Fruit fly (Drosophila melanogaster) whole organism, embryonic: ENCODE results near the gene eas.

Source experiments
- Ada2b ChIP-seq: fragments of 200-800 bp; sonication (Bioruptor generic); IDR thresholded peaks from 2 replicates; pipeline ENCODE4 v1.3.6; 2022; ENCODE audit warnings: missing biosample characterization, missing genetic modification characterization
- Aef1 ChIP-seq: fragments of 200-800 bp; sonication (Bioruptor generic); IDR thresholded peaks from 3 replicates; pipeline ENCODE4 v1.3.6; 2022; ENCODE audit warnings: missing biosample characterization, missing genetic modification characterization
- Atf-2 ChIP-seq: fragments of 200-800 bp; sonication (Bioruptor generic); optimal IDR thresholded peaks from 2 replicates; lab custom pipeline; 2016; ENCODE audit warnings: missing biosample characterization, missing genetic modification characterization
- BEAF-32 ChIP-seq: fragments of 200-800 bp; sonication (Bioruptor generic); optimal IDR thresholded peaks from 3 replicates; lab custom pipeline; 2017; ENCODE audit warnings: missing biosample characterization, missing genetic modification characterization, mild to moderate bottlenecking, moderate library complexity, missing genetic modification reagents
- Bgb ChIP-seq: fragments of 200-800 bp; sonication (Bioruptor generic); IDR thresholded peaks from 2 replicates; pipeline ENCODE4 v1.3.6; 2022; ENCODE audit warnings: missing biosample characterization, missing genetic modification characterization; ENCODE audit not compliant: partially characterized antibody
- CG1233 ChIP-seq: fragments of 200-800 bp; sonication (Bioruptor generic); optimal IDR thresholded peaks from 4 replicates; lab custom pipeline; 2018; ENCODE audit warnings: missing biosample characterization, mild to moderate bottlenecking, missing genetic modification characterization
- CG15269 ChIP-seq: fragments of 200-800 bp; sonication (Bioruptor generic); optimal IDR thresholded peaks from 2 replicates; lab custom pipeline; 2018; ENCODE audit warnings: missing biosample characterization, mild to moderate bottlenecking, missing genetic modification characterization, moderate library complexity
- CG15601 ChIP-seq: fragments of 200-800 bp; sonication (Bioruptor generic); optimal IDR thresholded peaks from 3 replicates; lab custom pipeline; 2019; ENCODE audit warnings: missing biosample characterization, mild to moderate bottlenecking, missing genetic modification characterization, moderate library complexity
- CG16815 ChIP-seq: fragments of 200-800 bp; sonication (Bioruptor generic); optimal IDR thresholded peaks from 3 replicates; lab custom pipeline; 2017; ENCODE audit warnings: missing biosample characterization, mild to moderate bottlenecking, missing genetic modification characterization
- CG17328 ChIP-seq: fragments of 200-800 bp; sonication (Bioruptor generic); IDR thresholded peaks from 2 replicates; pipeline ENCODE4 v1.3.6; 2022; ENCODE audit warnings: missing biosample characterization, missing genetic modification characterization
- CG17568 ChIP-seq: fragments of 200-800 bp; sonication (Bioruptor generic); optimal IDR thresholded peaks from 2 replicates; lab custom pipeline; 2018; ENCODE audit warnings: missing biosample characterization, mild to moderate bottlenecking, missing genetic modification characterization, moderate library complexity
- CG17612 ChIP-seq: fragments of 200-800 bp; sonication (Bioruptor generic); IDR thresholded peaks from 2 replicates; pipeline ENCODE4 v1.3.6; 2022; ENCODE audit warnings: missing biosample characterization, missing genetic modification characterization
- CG18011 ChIP-seq: fragments of 200-800 bp; sonication (Bioruptor generic); optimal IDR thresholded peaks from 2 replicates; lab custom pipeline; 2017; ENCODE audit warnings: missing biosample characterization, missing genetic modification characterization, mild to moderate bottlenecking, moderate library complexity, missing genotype
- CG1832 ChIP-seq: fragments of 200-800 bp; sonication (Bioruptor generic); optimal IDR thresholded peaks from 2 replicates; lab custom pipeline; 2017; ENCODE audit warnings: missing biosample characterization, mild to moderate bottlenecking, missing genetic modification characterization, inconsistent platforms
- CG32532 ChIP-seq: fragments of 200-800 bp; sonication (Bioruptor generic); IDR thresholded peaks from 2 replicates; pipeline ENCODE4 v1.3.6; 2022; ENCODE audit warnings: missing biosample characterization, missing genetic modification characterization
- CG3838 ChIP-seq: fragments of 200-800 bp; sonication (Bioruptor generic); optimal IDR thresholded peaks from 3 replicates; lab custom pipeline; 2016; ENCODE audit warnings: missing biosample characterization, missing genetic modification characterization
- CG6791 ChIP-seq: fragments of 200-800 bp; sonication (Bioruptor generic); IDR thresholded peaks from 3 replicates; pipeline ENCODE4 v1.3.6; 2022; ENCODE audit warnings: missing biosample characterization, missing genetic modification characterization; ENCODE audit not compliant: partially characterized antibody
- CG6813 ChIP-seq: fragments of 200-800 bp; sonication (Bioruptor generic); optimal IDR thresholded peaks from 2 replicates; lab custom pipeline; 2017; ENCODE audit warnings: missing biosample characterization, missing genetic modification characterization, mild to moderate bottlenecking, moderate library complexity, missing genetic modification reagents
- CG7357 ChIP-seq: fragments of 200-800 bp; sonication (Bioruptor generic); IDR thresholded peaks from 3 replicates; pipeline ENCODE4 v1.3.6; 2022; ENCODE audit warnings: missing biosample characterization, missing genetic modification characterization
- CG7745 ChIP-seq: fragments of 200-800 bp; sonication (Bioruptor generic); optimal IDR thresholded peaks from 2 replicates; lab custom pipeline; 2018; ENCODE audit warnings: missing biosample characterization, mild to moderate bottlenecking, missing genetic modification characterization, moderate library complexity
- CG7839 ChIP-seq: fragments of 200-800 bp; sonication (Bioruptor generic); optimal IDR thresholded peaks from 3 replicates; lab custom pipeline; 2018; ENCODE audit warnings: missing biosample characterization, mild to moderate bottlenecking, missing genetic modification characterization, moderate library complexity
- CHES-1-like ChIP-seq: fragments of 200-800 bp; sonication (Bioruptor generic); optimal IDR thresholded peaks from 2 replicates; lab custom pipeline; 2016; ENCODE audit warnings: missing biosample characterization, missing genetic modification characterization
- D ChIP-seq, 2 experiments: fragments of 200-800 bp in 1 of 2; fragments of >200 bp in 1 of 2; sonication (Bioruptor generic) in 1 of 2; optimal IDR thresholded peaks; 2 replicates in 1 of 2; 3 replicates in 1 of 2; lab custom pipeline; 2017; ENCODE audit warnings: mild to moderate bottlenecking in 1 of 2, missing biosample characterization in 1 of 2, missing genetic modification characterization in 1 of 2, missing genetic modification reagents in 1 of 2
- D19B ChIP-seq: fragments of 200-800 bp; sonication (Bioruptor generic); optimal IDR thresholded peaks from 2 replicates; lab custom pipeline; 2017; ENCODE audit warnings: missing biosample characterization, mild to moderate bottlenecking, missing genetic modification characterization
- Dll ChIP-seq: fragments of 200-800 bp; sonication (Bioruptor generic); IDR thresholded peaks from 4 replicates; pipeline ENCODE4 v1.3.6; 2022; ENCODE audit warnings: missing biosample characterization, missing genetic modification characterization; ENCODE audit not compliant: partially characterized antibody
- Ets65A ChIP-seq: fragments of 200-800 bp; sonication (Bioruptor generic); peaks from one replicate; lab custom pipeline; 2016; ENCODE audit warnings: missing biosample characterization, missing genetic modification characterization
- Ets97D ChIP-seq: fragments of 200-800 bp; sonication (Bioruptor generic); optimal IDR thresholded peaks from 3 replicates; lab custom pipeline; 2016; ENCODE audit warnings: missing biosample characterization, missing genetic modification characterization
- Hey ChIP-seq: fragments of 200-800 bp; sonication (Bioruptor generic); optimal IDR thresholded peaks from 3 replicates; lab custom pipeline; 2018; ENCODE audit warnings: missing biosample characterization, mild to moderate bottlenecking, missing genetic modification characterization
- Hmx ChIP-seq: fragments of 200-800 bp; sonication (Bioruptor generic); optimal IDR thresholded peaks from 2 replicates; lab custom pipeline; 2016; ENCODE audit warnings: missing biosample characterization, missing genetic modification characterization
- NFAT ChIP-seq: fragments of 200-800 bp; sonication (Bioruptor generic); IDR thresholded peaks from 2 replicates; pipeline ENCODE4 v1.3.6; 2022; ENCODE audit warnings: missing biosample characterization, missing genetic modification characterization
- Nf-YA ChIP-seq: fragments of 200-800 bp; sonication (Bioruptor generic); IDR thresholded peaks from 2 replicates; pipeline ENCODE4 v1.3.6; 2022; ENCODE audit warnings: missing biosample characterization, missing genetic modification characterization
- Oaz ChIP-seq: fragments of 200-800 bp; sonication (Bioruptor generic); IDR thresholded peaks from 2 replicates; pipeline ENCODE4 v1.3.6; 2022; ENCODE audit warnings: missing biosample characterization, missing genetic modification characterization
- TFAM ChIP-seq: fragments of 200-800 bp; sonication (Bioruptor generic); optimal IDR thresholded peaks from 2 replicates; lab custom pipeline; 2017; ENCODE audit warnings: missing biosample characterization, missing genetic modification characterization, inconsistent platforms
- ap ChIP-seq: fragments of 200-800 bp; sonication (Bioruptor generic); IDR thresholded peaks from 2 replicates; pipeline ENCODE4 v1.3.6; 2022; ENCODE audit warnings: missing biosample characterization, missing genetic modification characterization
- ase ChIP-seq: fragments of 200-800 bp; sonication (Bioruptor generic); IDR thresholded peaks from 3 replicates; pipeline ENCODE4 v1.3.6; 2022; ENCODE audit warnings: missing biosample characterization, missing genetic modification characterization
- bowl ChIP-seq: fragments of 200-800 bp; sonication (Bioruptor generic); IDR thresholded peaks from 2 replicates; pipeline ENCODE4 v1.3.6; 2022; ENCODE audit warnings: missing biosample characterization, missing genetic modification characterization
- cas ChIP-seq: fragments of 200-800 bp; sonication (Bioruptor generic); IDR thresholded peaks from 2 replicates; pipeline ENCODE4 v1.3.6; 2022; ENCODE audit warnings: missing biosample characterization, missing genetic modification characterization
- chinmo ChIP-seq: fragments of 200-800 bp; sonication (Bioruptor generic); IDR thresholded peaks from 4 replicates; pipeline ENCODE4 v1.3.6; 2022; ENCODE audit warnings: missing biosample characterization, missing genetic modification characterization; ENCODE audit not compliant: partially characterized antibody
- dm ChIP-seq: fragments of 200-800 bp; sonication (Bioruptor generic); optimal IDR thresholded peaks from 3 replicates; lab custom pipeline; 2016; ENCODE audit warnings: missing biosample characterization, missing genetic modification characterization
- dysf ChIP-seq: fragments of 200-800 bp; sonication (Bioruptor generic); IDR thresholded peaks from 3 replicates; pipeline ENCODE4 v1.3.6; 2022; ENCODE audit warnings: missing biosample characterization, missing genetic modification characterization
- fu2 ChIP-seq: fragments of 200-800 bp; sonication (Bioruptor generic); optimal IDR thresholded peaks from 2 replicates; lab custom pipeline; 2016; ENCODE audit warnings: missing biosample characterization, missing genetic modification characterization
- lilli ChIP-seq: fragments of 200-800 bp; sonication (Bioruptor generic); optimal IDR thresholded peaks from 3 replicates; lab custom pipeline; 2016; ENCODE audit warnings: missing biosample characterization, missing genetic modification characterization
- luna ChIP-seq: fragments of 200-800 bp; sonication (Bioruptor generic); optimal IDR thresholded peaks from 2 replicates; lab custom pipeline; 2016; ENCODE audit warnings: missing biosample characterization, missing genetic modification characterization
- peb ChIP-seq: fragments of 200-800 bp; sonication (Bioruptor generic); IDR thresholded peaks from 2 replicates; pipeline ENCODE4 v1.3.6; 2022; ENCODE audit warnings: missing biosample characterization, missing genetic modification characterization
- sens-2 ChIP-seq: fragments of 200-800 bp; sonication (Bioruptor generic); IDR thresholded peaks from 2 replicates; pipeline ENCODE4 v1.3.6; 2022; ENCODE audit warnings: missing biosample characterization, missing genetic modification characterization
- shn ChIP-seq: fragments of 200-800 bp; sonication (Bioruptor generic); optimal IDR thresholded peaks from 3 replicates; lab custom pipeline; 2016; ENCODE audit warnings: missing biosample characterization, missing genetic modification characterization
- slp2 ChIP-seq: fragments of 200-800 bp; sonication (Bioruptor generic); optimal IDR thresholded peaks from 2 replicates; lab custom pipeline; 2016; ENCODE audit warnings: missing biosample characterization, missing genetic modification characterization
- ssp ChIP-seq: fragments of 200-800 bp; sonication (Bioruptor generic); IDR thresholded peaks from 2 replicates; pipeline ENCODE4 v1.3.6; 2022; ENCODE audit warnings: missing biosample characterization, missing genetic modification characterization
- tin ChIP-seq: fragments of 200-800 bp; sonication (Bioruptor generic); optimal IDR thresholded peaks from 3 replicates; lab custom pipeline; 2016; ENCODE audit warnings: missing biosample characterization, missing genetic modification characterization
- toy ChIP-seq: fragments of 200-800 bp; sonication (Bioruptor generic); IDR thresholded peaks from 2 replicates; pipeline ENCODE4 v1.3.6; 2022; ENCODE audit warnings: missing biosample characterization, missing genetic modification characterization
- vnd ChIP-seq: fragments of 200-800 bp; sonication (Bioruptor generic); IDR thresholded peaks from 3 replicates; pipeline ENCODE4 v1.3.6; 2022; ENCODE audit warnings: missing biosample characterization, missing genetic modification characterization; ENCODE audit not compliant: partially characterized antibody

The eas gene

dm6 chrX:16275854-16276338 lies 2.2 kb upstream of the eas start, which contains the start of the genes kat80 and Prosalpha4 (continued):
- TF ChIP-seq tin (GFP tag; lab: Kevin White, UChicago) (peak; percentile 22), peb (GFP tag; lab: Robert Waterston, UW) (no peak), Atf-2 (GFP tag; lab: Kevin White, UChicago) (no peak), toy (GFP tag; lab: Robert Waterston, UW) (no peak), ssp (GFP tag; lab: Robert Waterston, UW) (no peak), Ets65A (no peak), CG15601 (tag; lab: Kevin White, UChicago) (peak; percentile 30), CG32532 (GFP tag; lab: Robert Waterston, UW) (peak; percentile 58; the same call in 1 of the 2 replicates), CG16815 (GFP tag; lab: Kevin White, UChicago) (no peak), luna (GFP tag; lab: Kevin White, UChicago) (no peak), Ets97D (peak; percentile 11), Hey (tag; lab: Kevin White, UChicago) (no peak), dysf (no peak), D (optimal IDR thresholded peaks at IDR 0.05; lab: Kevin White, UChicago) (no peak), D (GFP tag; optimal IDR thresholded peaks at IDR 0.05; lab: Kevin White, UChicago) (no peak), slp2 (GFP tag; lab: Kevin White, UChicago) (no peak), Nf-YA (no peak), CG6791 (GFP tag; lab: Robert Waterston, UW) (peak; percentile 42; the same call in 2 of the 3 replicates), Hmx (GFP tag; lab: Kevin White, UChicago) (no peak), CG17612 (GFP tag; lab: Robert Waterston, UW) (no peak), D19B (GFP tag; lab: Kevin White, UChicago) (no peak), BEAF-32 (peak; percentile 75), dm (no peak), CG17328 (0 out of 2 replicates have a peak, but pooled peaks have one; percentile 11), CG7745 (no peak), CG6813 (GFP tag; lab: Kevin White, UChicago) (no peak), Oaz (GFP tag; lab: Robert Waterston, UW) (no peak), Aef1 (GFP tag; lab: Robert Waterston, UW) (peak; percentile 32; the same call in 1 of the 3 replicates), shn (GFP tag; lab: Kevin White, UChicago) (no peak), lilli (GFP tag; lab: Kevin White, UChicago) (peak; percentile 21), ase (no peak), CG7357 (GFP tag; lab: Robert Waterston, UW) (no peak), CG17568 (GFP tag; lab: Kevin White, UChicago) (no peak), CG1233 (GFP tag; lab: Kevin White, UChicago) (peak; percentile 64), bowl (GFP tag; lab: Robert Waterston, UW) (no peak), CG18011 (GFP tag; lab: Kevin White, UChicago) (no peak), chinmo (0 out of 4 replicates have a peak, but pooled peaks have one; percentile 37), CHES-1-like (no peak), fu2 (no peak), NFAT (GFP tag; lab: Robert Waterston, UW) (peak; percentile 60), cas (GFP tag; lab: Robert Waterston, UW) (no peak), CG7839 (tag; lab: Kevin White, UChicago) (peak; percentile 45), Ada2b (GFP tag; lab: Robert Waterston, UW) (no peak), CG1832 (GFP tag; lab: Kevin White, UChicago) (no peak), vnd (peak; percentile 53; the same call in 1 of the 3 replicates), TFAM (GFP tag; lab: Kevin White, UChicago) (no peak), CG3838 (GFP tag; lab: Kevin White, UChicago) (no peak), Bgb (GFP tag; lab: Robert Waterston, UW) (peak; percentile 79), sens-2 (GFP tag; lab: Robert Waterston, UW) (no peak), ap (GFP tag; lab: Robert Waterston, UW) (no peak), CG15269 (tag; lab: Kevin White, UChicago) (peak; percentile 40), Dll (peak; percentile 65)
